Fruit fly (Drosophila melanogaster): Measurements from ENCODE around the gene CG43391.

Gene CG43391

DNA sequence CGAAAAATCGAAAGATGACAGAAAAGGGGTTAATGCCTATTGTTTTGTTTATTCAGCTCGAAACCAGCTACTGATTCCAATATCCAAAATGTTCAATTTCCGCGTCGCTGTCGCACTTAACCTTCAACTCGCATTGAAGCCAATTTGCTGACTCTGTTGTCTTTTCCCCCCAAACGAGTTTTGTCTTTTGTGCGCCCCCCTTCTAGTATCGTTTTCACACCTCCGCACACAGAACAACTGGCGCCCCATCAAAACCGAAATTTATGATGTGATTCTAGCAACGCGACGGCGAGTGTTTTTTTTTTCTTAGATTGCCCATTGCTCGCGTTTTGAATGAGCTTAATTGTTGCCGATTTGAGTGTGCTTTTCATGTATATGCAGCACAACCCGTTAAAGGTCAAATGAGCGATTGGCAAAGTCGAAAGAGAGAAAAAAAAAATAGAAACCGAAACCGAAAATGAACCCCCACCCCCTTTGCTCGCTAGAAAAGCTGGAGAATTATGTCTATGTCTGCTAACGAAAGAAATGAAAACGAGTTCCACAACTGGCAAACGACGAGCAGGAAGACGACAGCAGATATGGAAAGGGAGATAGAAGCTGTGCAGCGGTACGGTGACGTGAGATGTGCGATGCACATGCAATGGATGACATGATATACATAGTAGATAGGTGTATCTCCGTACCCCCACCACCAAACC lies 30.3 kb downstream of the CG43391 start (continued):
- no peak for TF ChIP-seq CG2129 (GFP tag; IDR thresholded peaks at IDR 0.05; ENCODE audit: partially characterized antibody)
- no peak for TF ChIP-seq btn (GFP tag; optimal IDR thresholded peaks at IDR 0.05)
- TF ChIP-seq CG12769 (tag; optimal IDR thresholded peaks at IDR 0.05): peak; percentile 69
- no peak for TF ChIP-seq lov (optimal IDR thresholded peaks at IDR 0.05)
- TF ChIP-seq lov (GFP tag; IDR thresholded peaks at IDR 0.05): no peak
- TF ChIP-seq CG9727 (GFP tag; optimal IDR thresholded peaks at IDR 0.05): no peak
- TF ChIP-seq CG12104 (GFP tag; optimal IDR thresholded peaks at IDR 0.05): no peak
- no peak for TF ChIP-seq CG12071 (GFP tag; optimal IDR thresholded peaks at IDR 0.05)
- peak; percentile 29; the same call in 1 of the 2 replicates for TF ChIP-seq CG9932 (GFP tag; IDR thresholded peaks at IDR 0.05)
- TF ChIP-seq CG2712 (tag; optimal IDR thresholded peaks at IDR 0.05): no peak
- TF ChIP-seq wdn (GFP tag; IDR thresholded peaks at IDR 0.05): no peak
- TF ChIP-seq caup (GFP tag; optimal IDR thresholded peaks at IDR 0.05; ENCODE audit: severe bottlenecking): peak; percentile 34
- TF ChIP-seq gro (GFP tag; optimal IDR thresholded peaks at IDR 0.05): peak; percentile 68
- peak; percentile 26 for TF ChIP-seq sug (tag; optimal IDR thresholded peaks at IDR 0.05)
- TF ChIP-seq kni (GFP tag; optimal IDR thresholded peaks at IDR 0.05): peak; percentile 67
- TF ChIP-seq CG4360 (GFP tag; IDR thresholded peaks at IDR 0.05): no peak
- 0 out of 3 replicates have a peak, but pooled peaks have one; percentile 40 for TF ChIP-seq Dbx (GFP tag; IDR thresholded peaks at IDR 0.05)
- 0 out of 2 replicates have a peak, but pooled peaks have one; percentile 16 for TF ChIP-seq CG14441 (GFP tag; IDR thresholded peaks at IDR 0.05)
- TF ChIP-seq Adf1 (GFP tag; IDR thresholded peaks at IDR 0.05): peak; percentile 21; the same call in 1 of the 2 replicates
- TF ChIP-seq CG3847 (GFP tag; IDR thresholded peaks at IDR 0.05): peak; percentile 17; the same call in 1 of the 2 replicates
- TF ChIP-seq MBD-R2 (GFP tag; IDR thresholded peaks at IDR 0.05): no peak
- peak; percentile 85 for TF ChIP-seq abd-A (tag; optimal IDR thresholded peaks at IDR 0.05)
- peak; percentile 3 for TF ChIP-seq Fer1 (GFP tag; optimal IDR thresholded peaks at IDR 0.05)
- peak; percentile 41 for TF ChIP-seq CG15514 (GFP tag; optimal IDR thresholded peaks at IDR 0.05)
- TF ChIP-seq Deaf1 (tag; optimal IDR thresholded peaks at IDR 0.05): no peak
- TF ChIP-seq Hmr (GFP tag; optimal IDR thresholded peaks at IDR 0.05): peak; percentile 46
- no peak for TF ChIP-seq stwl (tag; optimal IDR thresholded peaks at IDR 0.05)
- TF ChIP-seq Dref (GFP tag; IDR thresholded peaks at IDR 0.05): no peak
- no peak for TF ChIP-seq Tbp (GFP tag; optimal IDR thresholded peaks at IDR 0.05)
- TF ChIP-seq crol (GFP tag; IDR thresholded peaks at IDR 0.05): peak; percentile 52
- 0 out of 3 replicates have a peak, but pooled peaks have one; percentile 20 for TF ChIP-seq CG17361 (GFP tag; IDR thresholded peaks at IDR 0.05)
- TF ChIP-seq dpn (GFP tag; optimal IDR thresholded peaks at IDR 0.05): peak in 1 of 2 experiments; percentile 19
- TF ChIP-seq sd (tag; optimal IDR thresholded peaks at IDR 0.05): peak; percentile 45
- no peak for TF ChIP-seq nmo (GFP tag; optimal IDR thresholded peaks at IDR 0.05)
- no peak for TF ChIP-seq CG4854 (GFP tag; optimal IDR thresholded peaks at IDR 0.05)
- TF ChIP-seq CG11696 (GFP tag; IDR thresholded peaks at IDR 0.05): peak; percentile 82
- no peak for TF ChIP-seq CG8478 (optimal IDR thresholded peaks at IDR 0.05)
- peak; percentile 21; the same call in 1 of the 2 replicates for TF ChIP-seq CG32532 (GFP tag; IDR thresholded peaks at IDR 0.05)
- no peak for TF ChIP-seq gt (GFP tag; IDR thresholded peaks at IDR 0.05)
- no peak for TF ChIP-seq tap (tag; optimal IDR thresholded peaks at IDR 0.05)
- TF ChIP-seq Blimp-1 (GFP tag; optimal IDR thresholded peaks at IDR 0.05): peak; percentile 90
- no peak for TF ChIP-seq odd (GFP tag; optimal IDR thresholded peaks at IDR 0.05)
- peak; percentile 23 for TF ChIP-seq Meics (GFP tag; optimal IDR thresholded peaks at IDR 0.05)
- TF ChIP-seq CG8944 (GFP tag; optimal IDR thresholded peaks at IDR 0.05): no peak
- no peak for TF ChIP-seq so (GFP tag; IDR thresholded peaks at IDR 0.05)
- TF ChIP-seq CG13287 (GFP tag; IDR thresholded peaks at IDR 0.05; ENCODE audit: partially characterized antibody): peak; percentile 6; the same call in 1 of the 2 replicates
- TF ChIP-seq chinmo (GFP tag; IDR thresholded peaks at IDR 0.05; ENCODE audit: partially characterized antibody): peak; percentile 93
- peak; percentile 18; the same call in 1 of the 2 replicates for TF ChIP-seq Ptx1 (GFP tag; IDR thresholded peaks at IDR 0.05)
- TF ChIP-seq sr (GFP tag; IDR thresholded peaks at IDR 0.05): peak; percentile 72; the same call in 2 of the 3 replicates
- TF ChIP-seq cg (GFP tag; optimal IDR thresholded peaks at IDR 0.05): no peak
